Worm (Caenorhabditis elegans): ENCODE measurements around the gene idi-1.
A peak's percentile ranks its signal among the peaks of the same experiment; 100 is the strongest.

DNA sequence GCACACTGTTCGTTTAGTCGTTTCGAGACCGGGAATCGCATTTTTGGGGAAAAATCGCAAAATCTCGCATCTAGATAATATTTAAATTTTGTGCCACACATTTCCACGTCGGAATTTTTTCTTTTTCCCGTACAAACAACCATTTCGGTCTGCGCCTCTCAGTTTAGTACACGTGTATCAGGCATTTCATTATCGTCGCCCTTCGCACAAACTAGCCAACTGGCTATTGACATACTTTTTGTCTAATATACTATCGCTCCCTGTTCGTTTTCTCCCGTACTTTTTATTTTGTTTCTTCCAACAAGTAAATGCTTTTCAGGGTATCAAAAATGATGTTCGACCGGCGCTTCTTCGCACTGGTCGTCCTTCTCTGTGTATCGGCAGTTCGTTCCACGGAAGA, 41.8 kb downstream of the idi-1 start, which contains the start of gene C14B9.2:
- no peak for TF ChIP-seq ama-1 (optimal IDR thresholded peaks at IDR 0.05)
- no peak for TF ChIP-seq nhr-12 (tag; optimal IDR thresholded peaks at IDR 0.05)
- TF ChIP-seq nhr-76 (tag; optimal IDR thresholded peaks at IDR 0.05): no peak
- TF ChIP-seq pha-4 (tag; optimal IDR thresholded peaks at IDR 0.05): peak; percentile 76
- no peak for TF ChIP-seq ztf-11 (tag; optimal IDR thresholded peaks at IDR 0.05)
- no peak for TF ChIP-seq ztf-4 (tag; optimal IDR thresholded peaks at IDR 0.05)
- TF ChIP-seq snpc-4 (tag; optimal IDR thresholded peaks at IDR 0.05): no peak
- TF ChIP-seq unc-62 (GFP tag; optimal IDR thresholded peaks at IDR 0.05): no peak
- no peak for TF ChIP-seq elt-3 (tag; optimal IDR thresholded peaks at IDR 0.05)
- TF ChIP-seq ZK546.5 (tag; optimal IDR thresholded peaks at IDR 0.05): no peak
